Worm (Caenorhabditis elegans): ENCODE data around the gene M163.8.

Gene M163.8

DNA sequence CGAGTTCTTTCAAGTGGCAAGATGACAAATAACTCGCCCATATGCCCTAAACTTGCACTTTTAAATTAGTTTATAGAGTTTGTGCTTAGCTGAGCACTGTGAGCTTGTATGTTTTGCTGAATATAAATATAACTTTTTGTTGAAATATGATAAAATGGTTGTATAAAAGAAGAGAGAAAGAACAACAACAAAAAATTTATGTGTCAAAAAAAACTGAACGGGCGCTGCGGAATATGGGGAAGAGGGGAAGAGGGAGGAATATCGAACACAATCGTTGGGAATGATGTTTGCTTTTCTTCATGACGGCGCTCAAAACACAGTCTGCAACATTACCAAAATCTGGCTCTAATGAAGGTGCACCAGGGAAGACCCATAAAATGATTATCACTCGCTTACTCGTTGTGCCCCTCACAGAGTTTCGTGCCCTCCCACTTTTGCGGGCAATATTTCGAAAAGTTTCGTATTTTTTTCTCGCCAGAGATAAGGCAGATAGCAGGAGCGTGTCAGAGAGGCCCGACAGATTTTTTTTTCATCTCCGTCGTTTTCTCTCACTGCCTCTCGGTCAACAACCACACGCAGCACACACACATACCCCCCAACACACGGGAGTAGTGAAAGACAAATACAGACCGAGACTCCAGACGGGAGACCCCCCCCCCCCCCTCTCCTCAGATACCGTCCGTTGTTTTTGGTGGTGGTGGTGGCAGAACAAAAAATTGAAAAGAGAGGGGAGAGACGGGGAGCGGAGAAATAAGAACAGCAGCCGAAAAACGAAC lies 20.8 kb downstream of the M163.8 start (continued):
- TF ChIP-seq nhr-25 (tag; optimal IDR thresholded peaks at IDR 0.05; ENCODE audit: borderline replicate concordance, insufficient read depth) (no peak), aly-2 (tag; optimal IDR thresholded peaks at IDR 0.05) (no peak), egl-43 (GFP tag; IDR thresholded peaks at IDR 0.05) (peak; percentile 51; the same call in 1 of the 2 replicates), mdt-29 (GFP tag; IDR thresholded peaks at IDR 0.05) (no peak), hlh-30 (tag; optimal IDR thresholded peaks at IDR 0.05; ENCODE audit: insufficient read depth) (peak; percentile 78), T20F7.1 (GFP tag; optimal IDR thresholded peaks at IDR 0.05) (no peak), fkh-10 (GFP tag; optimal IDR thresholded peaks at IDR 0.05) (no peak), dmd-9 (GFP tag; IDR thresholded peaks at IDR 0.05) (no peak), ceh-28 (tag; optimal IDR thresholded peaks at IDR 0.05) (no peak), spr-1 (tag; optimal IDR thresholded peaks at IDR 0.05) (no peak), nhr-10 (tag; optimal IDR thresholded peaks at IDR 0.05) (no peak), lim-7 (GFP tag; IDR thresholded peaks at IDR 0.05) (0 out of 2 replicates have a peak, but pooled peaks have one; percentile 45), F37D6.2 (tag; optimal IDR thresholded peaks at IDR 0.05) (no peak), ZK546.5 (tag; optimal IDR thresholded peaks at IDR 0.05) (no peak), mxl-2 (GFP tag; conservative IDR thresholded peaks at IDR 0.05) (0 out of 2 replicates have a peak, but pooled peaks have one; percentile 23), dve-1 (tag; optimal IDR thresholded peaks at IDR 0.05; ENCODE audit: insufficient read depth) (peak; percentile 82), nhr-111 (GFP tag; optimal IDR thresholded peaks at IDR 0.05) (no peak), egl-27 (tag; optimal IDR thresholded peaks at IDR 0.05) (no peak), nhr-48 (tag; optimal IDR thresholded peaks at IDR 0.05) (peak; percentile 60), pqm-1 (tag; optimal IDR thresholded peaks at IDR 0.05) (peak; percentile 41), F10B5.3 (tag; optimal IDR thresholded peaks at IDR 0.05) (no peak), lin-13 (GFP tag; optimal IDR thresholded peaks at IDR 0.05) (no peak), mes-2 (tag; optimal IDR thresholded peaks at IDR 0.05; ENCODE audit: poor library complexity, severe bottlenecking) (peak; percentile 56), ceh-20 (GFP tag; IDR thresholded peaks at IDR 0.05) (0 out of 2 replicates have a peak, but pooled peaks have one; percentile 26), arid-1 (GFP tag; conservative IDR thresholded peaks at IDR 0.05) (no peak), ceh-32 (tag; optimal IDR thresholded peaks at IDR 0.05; ENCODE audit: poor library complexity) (no peak), spr-3 (GFP tag; optimal IDR thresholded peaks at IDR 0.05) (no peak), ama-1 (optimal IDR thresholded peaks at IDR 0.05) (no peak), fos-1 (tag; optimal IDR thresholded peaks at IDR 0.05) (no peak), duxl-1 (tag; optimal IDR thresholded peaks at IDR 0.05; ENCODE audit: poor library complexity) (no peak), tag-97 (GFP tag; IDR thresholded peaks at IDR 0.05) (no peak), ztf-7 (tag; optimal IDR thresholded peaks at IDR 0.05) (no peak), daf-19 (GFP tag; conservative IDR thresholded peaks at IDR 0.05) (no peak), lir-3 (tag; optimal IDR thresholded peaks at IDR 0.05) (no peak), skn-1 (tag; optimal IDR thresholded peaks at IDR 0.05) (no peak), mxl-3 (GFP tag; optimal IDR thresholded peaks at IDR 0.05) (peak; percentile 90), ctbp-1 (GFP tag; IDR thresholded peaks at IDR 0.05) (0 out of 2 replicates have a peak, but pooled peaks have one; percentile 32), nhr-237 (tag; optimal IDR thresholded peaks at IDR 0.05) (no peak), rbr-2 (tag; optimal IDR thresholded peaks at IDR 0.05) (peak; percentile 13), nhr-42 (GFP tag; IDR thresholded peaks at IDR 0.05) (0 out of 2 replicates have a peak, but pooled peaks have one; percentile 42), Y75B8A.6 (GFP tag; IDR thresholded peaks at IDR 0.05) (no peak), sdz-12 (GFP tag; optimal IDR thresholded peaks at IDR 0.05) (no peak), lin-29 (GFP tag; IDR thresholded peaks at IDR 0.05) (no peak), saeg-2 (GFP tag; IDR thresholded peaks at IDR 0.05) (no peak), attf-4 (tag; optimal IDR thresholded peaks at IDR 0.05) (no peak), dmd-8 (GFP tag; IDR thresholded peaks at IDR 0.05) (no peak), nhr-6 (tag; optimal IDR thresholded peaks at IDR 0.05) (no peak), nhr-102 (tag; optimal IDR thresholded peaks at IDR 0.05) (peak; percentile 52), cey-2 (tag; optimal IDR thresholded peaks at IDR 0.05; ENCODE audit: borderline replicate concordance, insufficient read depth) (peak; percentile 31)

Data from whole organism, L4 larva.